Fruit fly (Drosophila melanogaster) whole organism, embryonic: ENCODE data around the gene CG33791.

Experiments
- Adf1 ChIP-seq: fragments of 200-800 bp; sonication (Bioruptor generic); IDR thresholded peaks from 2 replicates; pipeline ENCODE4 v1.3.6; 2022; ENCODE audit warnings: missing biosample characterization, missing genetic modification characterization
- Aef1 ChIP-seq: fragments of 200-800 bp; sonication (Bioruptor generic); IDR thresholded peaks from 3 replicates; pipeline ENCODE4 v1.3.6; 2022; ENCODE audit warnings: missing biosample characterization, missing genetic modification characterization
- Atf-2 ChIP-seq: fragments of 200-800 bp; sonication (Bioruptor generic); optimal IDR thresholded peaks from 2 replicates; lab custom pipeline; 2016; ENCODE audit warnings: missing biosample characterization, missing genetic modification characterization
- CG12104 ChIP-seq: fragments of 200-800 bp; sonication (Bioruptor generic); optimal IDR thresholded peaks from 3 replicates; lab custom pipeline; 2016; ENCODE audit warnings: missing biosample characterization, missing genetic modification characterization
- CG12942 ChIP-seq: fragments of 200-800 bp; sonication (Bioruptor generic); optimal IDR thresholded peaks from 3 replicates; lab custom pipeline; 2016; ENCODE audit warnings: missing biosample characterization, missing genetic modification characterization
- CG13296 ChIP-seq: fragments of 200-800 bp; sonication (Bioruptor generic); optimal IDR thresholded peaks from 3 replicates; lab custom pipeline; 2018; ENCODE audit warnings: missing biosample characterization, mild to moderate bottlenecking, missing genetic modification characterization
- CG13624 ChIP-seq: fragments of 200-800 bp; sonication (Bioruptor generic); optimal IDR thresholded peaks from 2 replicates; lab custom pipeline; 2016; ENCODE audit warnings: missing biosample characterization, missing genetic modification characterization
- CG13775 ChIP-seq: fragments of 200-800 bp; sonication (Bioruptor generic); optimal IDR thresholded peaks from 3 replicates; lab custom pipeline; 2017; ENCODE audit warnings: missing biosample characterization, mild to moderate bottlenecking, missing genetic modification characterization
- CG14667 ChIP-seq: fragments of 200-800 bp; sonication (Bioruptor generic); IDR thresholded peaks from 2 replicates; pipeline ENCODE4 v1.3.6; 2022; ENCODE audit warnings: missing biosample characterization, missing genetic modification characterization
- CG14710 ChIP-seq: fragments of 200-800 bp; sonication (Bioruptor generic); optimal IDR thresholded peaks from 3 replicates; lab custom pipeline; 2019; ENCODE audit warnings: missing biosample characterization, mild to moderate bottlenecking, missing genetic modification characterization, moderate library complexity
- CG1602 ChIP-seq: fragments of 200-800 bp; sonication (Bioruptor generic); optimal IDR thresholded peaks from 3 replicates; lab custom pipeline; 2016; ENCODE audit warnings: missing biosample characterization, missing genetic modification characterization
- CG17328 ChIP-seq: fragments of 200-800 bp; sonication (Bioruptor generic); IDR thresholded peaks from 2 replicates; pipeline ENCODE4 v1.3.6; 2022; ENCODE audit warnings: missing biosample characterization, missing genetic modification characterization
- CG17829 ChIP-seq: fragments of 200-800 bp; optimal IDR thresholded peaks from 2 replicates; lab custom pipeline; 2019; ENCODE audit warnings: missing biosample characterization, mild to moderate bottlenecking, missing genetic modification characterization, moderate library complexity
- CG2199 ChIP-seq: fragments of 200-800 bp; sonication (Bioruptor generic); IDR thresholded peaks from 3 replicates; pipeline ENCODE4 v1.3.6; 2022; ENCODE audit warnings: missing biosample characterization, missing genetic modification characterization
- CG3281 ChIP-seq: fragments of 200-800 bp; sonication (Bioruptor generic); optimal IDR thresholded peaks from 3 replicates; lab custom pipeline; 2017; ENCODE audit warnings: missing biosample characterization, mild to moderate bottlenecking, missing genetic modification characterization
- CG3838 ChIP-seq: fragments of 200-800 bp; sonication (Bioruptor generic); optimal IDR thresholded peaks from 3 replicates; lab custom pipeline; 2016; ENCODE audit warnings: missing biosample characterization, missing genetic modification characterization
- CG3847 ChIP-seq: fragments of 200-800 bp; sonication (Bioruptor generic); IDR thresholded peaks from 2 replicates; pipeline ENCODE4 v1.3.6; 2022; ENCODE audit warnings: missing biosample characterization, missing genetic modification characterization
- CG6854 ChIP-seq: fragments of 200-800 bp; sonication (Bioruptor generic); optimal IDR thresholded peaks from 3 replicates; lab custom pipeline; 2017; ENCODE audit warnings: missing biosample characterization, mild to moderate bottlenecking, missing genetic modification characterization
- CG7839 ChIP-seq: fragments of 200-800 bp; sonication (Bioruptor generic); optimal IDR thresholded peaks from 3 replicates; lab custom pipeline; 2018; ENCODE audit warnings: missing biosample characterization, mild to moderate bottlenecking, missing genetic modification characterization, moderate library complexity
- CG7963 ChIP-seq: fragments of 200-800 bp; sonication (Bioruptor generic); IDR thresholded peaks from 3 replicates; pipeline ENCODE4 v1.3.6; 2022; ENCODE audit warnings: missing biosample characterization, missing genetic modification characterization; ENCODE audit not compliant: partially characterized antibody
- CG7987 ChIP-seq: fragments of 200-800 bp; sonication (Bioruptor generic); optimal IDR thresholded peaks from 2 replicates; lab custom pipeline; 2018; ENCODE audit warnings: missing biosample characterization, mild to moderate bottlenecking, missing genetic modification characterization, moderate library complexity
- CTCF ChIP-seq: fragments of 200-800 bp; sonication (Bioruptor generic); optimal IDR thresholded peaks from 2 replicates; lab custom pipeline; 2017; ENCODE audit warnings: missing biosample characterization, mild to moderate bottlenecking, missing genetic modification characterization, moderate library complexity
- Fer3 ChIP-seq: fragments of 200-800 bp; sonication (Bioruptor generic); optimal IDR thresholded peaks from 2 replicates; lab custom pipeline; 2018; ENCODE audit warnings: missing biosample characterization, mild to moderate bottlenecking, missing genetic modification characterization, moderate library complexity
- Gug ChIP-seq: fragments of 200-800 bp; sonication (Bioruptor generic); IDR thresholded peaks from 4 replicates; pipeline ENCODE4 v1.3.6; 2022; ENCODE audit warnings: missing biosample characterization, missing genetic modification characterization
- Hr51 ChIP-seq, 2 experiments: fragments of 200-800 bp; sonication (Bioruptor generic); optimal IDR thresholded peaks; 2 replicates in 1 of 2; 3 replicates in 1 of 2; lab custom pipeline; 2016 to 2018; ENCODE audit warnings: missing biosample characterization in 2 of 2, missing genetic modification characterization in 2 of 2, mild to moderate bottlenecking in 1 of 2, moderate library complexity in 1 of 2
- MBD-R2 ChIP-seq: fragments of 200-800 bp; sonication (Bioruptor generic); IDR thresholded peaks from 2 replicates; pipeline ENCODE4 v1.3.6; 2022; ENCODE audit warnings: missing biosample characterization, missing genetic modification characterization
- Mad ChIP-seq: fragments of 200-800 bp; sonication (Bioruptor generic); optimal IDR thresholded peaks from 2 replicates; lab custom pipeline; 2016; ENCODE audit warnings: missing biosample characterization, missing genetic modification characterization
- NC2α ChIP-seq: fragments of 200-800 bp; sonication (Bioruptor generic); optimal IDR thresholded peaks from 2 replicates; lab custom pipeline; 2016; ENCODE audit warnings: missing biosample characterization, missing genetic modification characterization
- Nf-YA ChIP-seq: fragments of 200-800 bp; sonication (Bioruptor generic); IDR thresholded peaks from 2 replicates; pipeline ENCODE4 v1.3.6; 2022; ENCODE audit warnings: missing biosample characterization, missing genetic modification characterization
- Rfx ChIP-seq: fragments of 200-800 bp; sonication (Bioruptor generic); IDR thresholded peaks from 2 replicates; pipeline ENCODE4 v1.3.6; 2022; ENCODE audit warnings: missing biosample characterization, missing genetic modification characterization
- chif ChIP-seq, 2 experiments: fragments of 200-800 bp; sonication (Bioruptor generic); optimal IDR thresholded peaks; 3 replicates each; lab custom pipeline; 2016; ENCODE audit warnings: missing biosample characterization in 2 of 2, missing genetic modification characterization in 2 of 2
- ci ChIP-seq: fragments of 200-800 bp; sonication (Bioruptor generic); IDR thresholded peaks from 3 replicates; pipeline ENCODE4 v1.3.6; 2022; ENCODE audit warnings: missing biosample characterization, missing genetic modification characterization
- croc ChIP-seq: fragments of 200-800 bp; sonication (Bioruptor generic); conservative IDR thresholded peaks from 3 replicates; pipeline ENCODE4 v1.3.6; 2022; ENCODE audit warnings: missing biosample characterization, missing genetic modification characterization
- dan ChIP-seq: fragments of 200-800 bp; sonication (Bioruptor generic); IDR thresholded peaks from 2 replicates; pipeline ENCODE4 v1.3.6; 2022; ENCODE audit warnings: missing biosample characterization, missing genetic modification characterization
- exex ChIP-seq: fragments of 200-800 bp; sonication (Bioruptor generic); optimal IDR thresholded peaks from 4 replicates; lab custom pipeline; 2018; ENCODE audit warnings: missing biosample characterization, mild to moderate bottlenecking, missing genetic modification characterization, moderate library complexity
- eyg ChIP-seq: fragments of 200-800 bp; sonication (Bioruptor generic); optimal IDR thresholded peaks from 3 replicates; lab custom pipeline; 2016; ENCODE audit warnings: missing biosample characterization, missing genetic modification characterization
- fd64A ChIP-seq: fragments of 200-800 bp; sonication (Bioruptor generic); optimal IDR thresholded peaks from 3 replicates; lab custom pipeline; 2018; ENCODE audit warnings: missing biosample characterization, mild to moderate bottlenecking, missing genetic modification characterization
- fu2 ChIP-seq: fragments of 200-800 bp; sonication (Bioruptor generic); optimal IDR thresholded peaks from 2 replicates; lab custom pipeline; 2016; ENCODE audit warnings: missing biosample characterization, missing genetic modification characterization
- gcm ChIP-seq: fragments of 200-800 bp; sonication (Bioruptor generic); optimal IDR thresholded peaks from 2 replicates; lab custom pipeline; 2019; ENCODE audit warnings: missing biosample characterization, mild to moderate bottlenecking, missing genetic modification characterization, moderate library complexity
- hth ChIP-seq: fragments of >200 bp; optimal IDR thresholded peaks from 2 replicates; lab custom pipeline; 2017; ENCODE audit warnings: inconsistent platforms
- mirr ChIP-seq: fragments of 200-800 bp; sonication (Bioruptor generic); optimal IDR thresholded peaks from 3 replicates; lab custom pipeline; 2018; ENCODE audit warnings: missing biosample characterization, mild to moderate bottlenecking, missing genetic modification characterization
- pho ChIP-seq: fragments of 200-800 bp; sonication (Bioruptor generic); optimal IDR thresholded peaks from 2 replicates; lab custom pipeline; 2016; ENCODE audit warnings: missing biosample characterization, missing genetic modification characterization
- schlank ChIP-seq: fragments of 200-800 bp; sonication (Bioruptor generic); optimal IDR thresholded peaks from 2 replicates; lab custom pipeline; 2018; ENCODE audit warnings: missing biosample characterization, mild to moderate bottlenecking, missing genetic modification characterization
- sd ChIP-seq: fragments of 200-800 bp; sonication (Bioruptor generic); optimal IDR thresholded peaks from 3 replicates; lab custom pipeline; 2018; ENCODE audit warnings: missing biosample characterization, mild to moderate bottlenecking, missing genetic modification characterization, moderate library complexity
- sna ChIP-seq: fragments of 200-800 bp; sonication (Bioruptor generic); IDR thresholded peaks from 2 replicates; pipeline ENCODE4 v1.3.6; 2022; ENCODE audit warnings: missing biosample characterization, missing genetic modification characterization; ENCODE audit not compliant: partially characterized antibody
- sob ChIP-seq: fragments of 200-800 bp; sonication (Bioruptor generic); IDR thresholded peaks from 2 replicates; pipeline ENCODE4 v1.3.6; 2022; ENCODE audit warnings: missing biosample characterization, missing genetic modification characterization
- sug ChIP-seq: fragments of 200-800 bp; optimal IDR thresholded peaks from 2 replicates; lab custom pipeline; 2019; ENCODE audit warnings: missing biosample characterization, mild to moderate bottlenecking, missing genetic modification characterization, moderate library complexity
- tap ChIP-seq: fragments of 200-800 bp; optimal IDR thresholded peaks from 3 replicates; lab custom pipeline; 2019; ENCODE audit warnings: missing biosample characterization, mild to moderate bottlenecking, missing genetic modification characterization, moderate library complexity
- tll ChIP-seq, 2 experiments: fragments of 200-800 bp in 1 of 2; fragments of >200 bp in 1 of 2; sonication (Bioruptor generic) in 1 of 2; optimal IDR thresholded peaks; 2 replicates each; lab custom pipeline; 2017 to 2019; ENCODE audit warnings: missing biosample characterization in 2 of 2, missing genetic modification characterization in 2 of 2, mild to moderate bottlenecking in 1 of 2, moderate library complexity in 1 of 2
- vfl ChIP-seq: fragments of 200-800 bp; sonication (Bioruptor generic); optimal IDR thresholded peaks from 2 replicates; lab custom pipeline; 2016; ENCODE audit warnings: missing biosample characterization, missing genetic modification characterization
- yki ChIP-seq: fragments of >200 bp; optimal IDR thresholded peaks from 3 replicates; lab custom pipeline; 2018

CG33791 gene

DNA sequence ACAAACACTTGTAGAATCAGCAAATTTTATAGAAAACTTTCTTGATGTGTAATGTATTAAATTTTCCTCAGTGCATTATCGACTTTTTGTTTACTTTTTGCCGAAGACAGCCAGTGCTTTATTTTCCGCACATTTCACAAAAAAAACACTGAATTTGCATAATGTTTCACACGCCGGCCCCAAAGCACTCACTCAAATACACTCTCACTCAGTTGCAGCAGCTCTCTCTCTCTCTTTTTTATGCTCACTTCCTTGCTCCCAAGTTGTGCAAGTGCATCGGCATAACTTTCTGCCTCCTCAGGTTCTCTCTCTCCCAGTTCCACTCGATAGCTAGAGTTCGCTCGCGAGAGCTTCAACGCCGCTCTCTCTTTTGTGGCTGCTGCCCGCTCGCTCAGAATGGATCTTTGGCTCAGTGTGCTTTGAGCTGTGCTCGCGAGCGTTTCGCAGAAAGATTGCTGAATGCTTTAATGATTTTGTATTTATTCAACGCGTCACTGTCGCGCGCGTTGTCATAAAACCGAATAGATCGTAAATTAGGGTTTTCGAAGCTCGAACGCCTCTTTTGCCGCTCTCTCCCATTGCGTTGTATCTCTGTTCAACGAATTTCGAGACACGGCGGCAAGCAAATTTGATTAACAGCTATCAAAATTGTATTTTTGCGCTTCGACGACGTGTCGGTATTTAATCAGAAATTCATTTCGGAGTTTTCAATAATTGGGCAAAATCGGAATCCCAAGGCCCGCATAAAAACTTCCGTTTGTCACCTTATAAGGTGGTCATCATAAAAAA, 16.3 kb upstream of the CG33791 start (continued):
- TF ChIP-seq eyg (no peak), CG3838 (GFP tag; lab: Kevin White, UChicago) (no peak), CG1602 (GFP tag; lab: Kevin White, UChicago) (no peak), sug (tag; lab: Kevin White, UChicago) (peak; percentile 14), CG7987 (GFP tag; lab: Kevin White, UChicago) (peak; percentile 56), Atf-2 (GFP tag; lab: Kevin White, UChicago) (no peak), Adf1 (GFP tag; lab: Robert Waterston, UW) (peak; percentile 34; the same call in 1 of the 2 replicates), CG17328 (GFP tag; lab: Robert Waterston, UW) (peak; percentile 24; the same call in 1 of the 2 replicates), fd64A (GFP tag; lab: Kevin White, UChicago) (no peak), Aef1 (GFP tag; lab: Robert Waterston, UW) (no peak), croc (GFP tag; lab: Robert Waterston, UW) (no peak), Mad (GFP tag; lab: Kevin White, UChicago) (no peak), CG7839 (tag; lab: Kevin White, UChicago) (no peak), fu2 (GFP tag; lab: Kevin White, UChicago) (no peak), Rfx (GFP tag; lab: Robert Waterston, UW) (peak; percentile 44; the same call in 1 of the 2 replicates), MBD-R2 (no peak), CG3847 (GFP tag; lab: Robert Waterston, UW) (no peak), CG3281 (GFP tag; lab: Kevin White, UChicago) (peak; percentile 4), CG2199 (GFP tag; lab: Robert Waterston, UW) (peak; percentile 61; the same call in 1 of the 3 replicates), sob (GFP tag; lab: Robert Waterston, UW) (peak; percentile 47; the same call in 1 of the 2 replicates), sd (tag; lab: Kevin White, UChicago) (peak; percentile 76), CG14710 (tag; lab: Kevin White, UChicago) (no peak), yki (peak; percentile 99), CG13775 (no peak), NC2α (GFP tag; lab: Kevin White, UChicago) (no peak), sna (peak; percentile 84), exex (tag; lab: Kevin White, UChicago) (peak; percentile 59), CG6854 (GFP tag; lab: Kevin White, UChicago) (peak; percentile 50), CG12942 (no peak), CG17829 (peak; percentile 6), tap (tag; lab: Kevin White, UChicago) (no peak), CG13296 (GFP tag; lab: Kevin White, UChicago) (peak; percentile 37), schlank (tag; lab: Kevin White, UChicago) (no peak), chif (GFP tag; optimal IDR thresholded peaks at IDR 0.05; lab: Kevin White, UChicago) (no peak), CG7963 (GFP tag; lab: Robert Waterston, UW) (no peak), Fer3 (tag; lab: Kevin White, UChicago) (peak; percentile 8), CG12104 (GFP tag; lab: Kevin White, UChicago) (no peak), ci (GFP tag; lab: Robert Waterston, UW) (peak; percentile 69; the same call in 2 of the 3 replicates), Hr51 (GFP tag; optimal IDR thresholded peaks at IDR 0.05; lab: Kevin White, UChicago) (no peak), CG13624 (GFP tag; lab: Kevin White, UChicago) (peak; percentile 68), CG14667 (GFP tag; lab: Robert Waterston, UW) (no peak), vfl (GFP tag; lab: Kevin White, UChicago) (peak; percentile 28), tll (GFP tag; optimal IDR thresholded peaks at IDR 0.05; lab: Kevin White, UChicago) (no peak), Nf-YA (GFP tag; lab: Robert Waterston, UW) (no peak), pho (GFP tag; lab: Kevin White, UChicago) (no peak), mirr (GFP tag; lab: Kevin White, UChicago) (peak; percentile 69), CTCF (GFP tag; lab: Kevin White, UChicago) (peak; percentile 2), dan (GFP tag; lab: Robert Waterston, UW) (no peak), hth (no peak), Gug (no peak), gcm (GFP tag; lab: Kevin White, UChicago) (peak; percentile 22)
